Fruit fly (Drosophila melanogaster) whole organism, prepupa: ENCODE data around the gene Es2.
A peak's percentile ranks its signal among the peaks of the same experiment; 100 is the strongest.

ENCODE experiments used
- Blimp-1 ChIP-seq: fragments of 200-800 bp; sonication (Bioruptor generic); optimal IDR thresholded peaks from 3 replicates; lab custom pipeline; 2017; ENCODE audit warnings: missing biosample characterization, missing genetic modification characterization, mild to moderate bottlenecking, moderate library complexity, missing genetic modification reagents
- CG10631 ChIP-seq: fragments of 200-800 bp; sonication (Bioruptor generic); optimal IDR thresholded peaks from 2 replicates; lab custom pipeline; 2016; ENCODE audit warnings: missing biosample characterization, missing genetic modification characterization
- CG10669 ChIP-seq: fragments of 200-800 bp; sonication (Bioruptor generic); optimal IDR thresholded peaks from 3 replicates; lab custom pipeline; 2018; ENCODE audit warnings: missing biosample characterization, mild to moderate bottlenecking, missing genetic modification characterization, moderate library complexity
- CG11294 ChIP-seq: fragments of 200-800 bp; sonication (Bioruptor generic); IDR thresholded peaks from 2 replicates; pipeline ENCODE4 v1.3.6; 2022; ENCODE audit warnings: missing biosample characterization, missing genetic modification characterization
- CG11762 ChIP-seq: fragments of 200-800 bp; sonication (Bioruptor generic); optimal IDR thresholded peaks from 3 replicates; lab custom pipeline; 2016; ENCODE audit warnings: missing biosample characterization, missing genetic modification characterization; ENCODE audit not compliant: insufficient read depth
- CG11902 ChIP-seq: fragments of 200-800 bp; sonication (Bioruptor generic); optimal IDR thresholded peaks from 3 replicates; lab custom pipeline; 2016; ENCODE audit warnings: missing biosample characterization, missing genetic modification characterization
- CG15336 ChIP-seq: fragments of 200-800 bp; sonication (Bioruptor generic); IDR thresholded peaks from 2 replicates; pipeline ENCODE4 v1.3.6; 2022; ENCODE audit warnings: missing biosample characterization, missing genetic modification characterization
- CG1621 ChIP-seq: fragments of 200-800 bp; sonication (Bioruptor generic); optimal IDR thresholded peaks from 3 replicates; lab custom pipeline; 2018; ENCODE audit warnings: missing biosample characterization, mild to moderate bottlenecking, missing genetic modification characterization
- CG16779 ChIP-seq: fragments of 200-800 bp; sonication (Bioruptor generic); optimal IDR thresholded peaks from 3 replicates; lab custom pipeline; 2017; ENCODE audit warnings: missing biosample characterization, mild to moderate bottlenecking, missing genetic modification characterization
- CG3032 ChIP-seq: fragments of 200-800 bp; optimal IDR thresholded peaks from 2 replicates; lab custom pipeline; 2019; ENCODE audit warnings: missing biosample characterization, mild to moderate bottlenecking, missing genetic modification characterization, moderate library complexity
- CG32006 ChIP-seq: fragments of 200-800 bp; sonication (Bioruptor generic); optimal IDR thresholded peaks from 3 replicates; lab custom pipeline; 2017; ENCODE audit warnings: missing biosample characterization, mild to moderate bottlenecking, missing genetic modification characterization
- CG34406 ChIP-seq: fragments of 200-800 bp; sonication (Bioruptor generic); optimal IDR thresholded peaks from 3 replicates; lab custom pipeline; 2016; ENCODE audit warnings: missing biosample characterization, missing genetic modification characterization
- CG3919 ChIP-seq: fragments of 200-800 bp; sonication (Bioruptor generic); optimal IDR thresholded peaks from 3 replicates; lab custom pipeline; 2016; ENCODE audit warnings: missing biosample characterization, missing genetic modification characterization
- CG4318 ChIP-seq: fragments of 200-800 bp; sonication (Bioruptor generic); optimal IDR thresholded peaks from 3 replicates; lab custom pipeline; 2017; ENCODE audit warnings: missing biosample characterization, mild to moderate bottlenecking, missing genetic modification characterization
- CG6163 ChIP-seq: fragments of 200-800 bp; sonication (Bioruptor generic); IDR thresholded peaks from 3 replicates; pipeline ENCODE4 v1.3.6; 2022; ENCODE audit warnings: missing biosample characterization, missing genetic modification characterization
- CG6792 ChIP-seq: fragments of 200-800 bp; sonication (Bioruptor generic); optimal IDR thresholded peaks from 3 replicates; lab custom pipeline; 2016; ENCODE audit warnings: missing biosample characterization, missing genetic modification characterization
- CG6808 ChIP-seq: fragments of 200-800 bp; sonication (Bioruptor generic); optimal IDR thresholded peaks from 3 replicates; lab custom pipeline; 2017; ENCODE audit warnings: missing biosample characterization, missing genetic modification characterization, mild to moderate bottlenecking, moderate library complexity, missing genetic modification reagents
- CG7368 ChIP-seq: fragments of 200-800 bp; sonication (Bioruptor generic); optimal IDR thresholded peaks from 3 replicates; lab custom pipeline; 2016; ENCODE audit warnings: missing biosample characterization, missing genetic modification characterization
- CG8119 ChIP-seq: fragments of 200-800 bp; sonication (Bioruptor generic); IDR thresholded peaks from 3 replicates; pipeline ENCODE4 v1.3.6; 2022; ENCODE audit warnings: missing biosample characterization, missing genetic modification characterization
- CG8632 ChIP-seq: fragments of 200-800 bp; sonication (Bioruptor generic); optimal IDR thresholded peaks from 3 replicates; lab custom pipeline; 2016; ENCODE audit warnings: missing biosample characterization, missing genetic modification characterization
- Eip75B ChIP-seq: fragments of 200-800 bp; sonication (Bioruptor generic); optimal IDR thresholded peaks from 3 replicates; lab custom pipeline; 2016; ENCODE audit warnings: missing biosample characterization, missing genetic modification characterization
- Eip78C ChIP-seq: fragments of 200-800 bp; sonication (Bioruptor generic); peaks from one replicate; lab custom pipeline; 2016; ENCODE audit warnings: missing biosample characterization, missing genetic modification characterization
- Eip93F ChIP-seq: fragments of 200-800 bp; sonication (Bioruptor generic); optimal IDR thresholded peaks from 2 replicates; lab custom pipeline; 2016; ENCODE audit warnings: missing biosample characterization, mild to moderate bottlenecking, missing genetic modification characterization
- Ets21C ChIP-seq: fragments of 200-800 bp; sonication (Bioruptor generic); optimal IDR thresholded peaks from 3 replicates; lab custom pipeline; 2016; ENCODE audit warnings: missing biosample characterization, missing genetic modification characterization
- Ets96B ChIP-seq: fragments of 200-800 bp; optimal IDR thresholded peaks from 2 replicates; lab custom pipeline; 2019; ENCODE audit warnings: missing biosample characterization, mild to moderate bottlenecking, missing genetic modification characterization, moderate library complexity
- Gug ChIP-seq: fragments of 200-800 bp; sonication (Bioruptor generic); IDR thresholded peaks from 2 replicates; pipeline ENCODE4 v1.3.6; 2022; ENCODE audit warnings: missing biosample characterization, missing genetic modification characterization
- Hr39 ChIP-seq: fragments of 200-800 bp; sonication (Bioruptor generic); optimal IDR thresholded peaks from 2 replicates; lab custom pipeline; 2016; ENCODE audit warnings: missing biosample characterization, missing genetic modification characterization
- Hr4 ChIP-seq: fragments of 200-800 bp; sonication (Bioruptor generic); optimal IDR thresholded peaks from 3 replicates; lab custom pipeline; 2016; ENCODE audit warnings: missing biosample characterization, missing genetic modification characterization
- Lpt ChIP-seq: fragments of 200-800 bp; sonication (Bioruptor generic); optimal IDR thresholded peaks from 3 replicates; lab custom pipeline; 2016; ENCODE audit warnings: missing biosample characterization, missing genetic modification characterization
- Met ChIP-seq: fragments of 200-800 bp; sonication (Bioruptor generic); optimal IDR thresholded peaks from 3 replicates; lab custom pipeline; 2016; ENCODE audit warnings: missing biosample characterization, missing genetic modification characterization
- OdsH ChIP-seq: fragments of 200-800 bp; sonication (Bioruptor generic); optimal IDR thresholded peaks from 3 replicates; lab custom pipeline; 2016; ENCODE audit warnings: missing biosample characterization, missing genetic modification characterization
- Sox102F ChIP-seq: fragments of 200-800 bp; sonication (Bioruptor generic); optimal IDR thresholded peaks from 2 replicates; lab custom pipeline; 2016; ENCODE audit warnings: missing biosample characterization, mild to moderate bottlenecking, missing genetic modification characterization
- Sox14 ChIP-seq: fragments of 200-800 bp; sonication (Bioruptor generic); optimal IDR thresholded peaks from 3 replicates; lab custom pipeline; 2016; ENCODE audit warnings: missing biosample characterization, missing genetic modification characterization
- Sox15 ChIP-seq: fragments of 200-800 bp; sonication (Bioruptor generic); optimal IDR thresholded peaks from 3 replicates; lab custom pipeline; 2016; ENCODE audit warnings: missing biosample characterization, missing genetic modification characterization
- acj6 ChIP-seq: fragments of 200-800 bp; sonication (Bioruptor generic); optimal IDR thresholded peaks from 3 replicates; lab custom pipeline; 2016; ENCODE audit warnings: missing biosample characterization, missing genetic modification characterization
- dsx ChIP-seq: fragments of 200-800 bp; optimal IDR thresholded peaks from 3 replicates; lab custom pipeline; 2019; ENCODE audit warnings: missing biosample characterization, mild to moderate bottlenecking, missing genetic modification characterization, moderate library complexity; ENCODE audit not compliant: poor library complexity, severe bottlenecking
- eg ChIP-seq: fragments of 200-800 bp; sonication (Bioruptor generic); IDR thresholded peaks from 3 replicates; pipeline ENCODE4 v1.3.6; 2022; ENCODE audit warnings: missing biosample characterization, missing genetic modification characterization
- esn ChIP-seq: fragments of 200-800 bp; sonication (Bioruptor generic); optimal IDR thresholded peaks from 2 replicates; lab custom pipeline; 2016; ENCODE audit warnings: missing biosample characterization, mild to moderate bottlenecking, missing genetic modification characterization, moderate library complexity
- fd59A ChIP-seq: fragments of 200-800 bp; sonication (Bioruptor generic); optimal IDR thresholded peaks from 2 replicates; lab custom pipeline; 2017; ENCODE audit warnings: missing biosample characterization, mild to moderate bottlenecking, missing genetic modification characterization, missing genetic modification reagents
- fd85E ChIP-seq: fragments of 200-800 bp; sonication (Bioruptor generic); optimal IDR thresholded peaks from 3 replicates; lab custom pipeline; 2016; ENCODE audit warnings: missing biosample characterization, missing genetic modification characterization
- fkh ChIP-seq: fragments of 200-800 bp; sonication (Bioruptor generic); optimal IDR thresholded peaks from 3 replicates; lab custom pipeline; 2017; ENCODE audit warnings: missing biosample characterization, mild to moderate bottlenecking, missing genetic modification characterization, moderate library complexity
- lz ChIP-seq: fragments of 200-800 bp; sonication (Bioruptor generic); optimal IDR thresholded peaks from 3 replicates; lab custom pipeline; 2016; ENCODE audit warnings: missing biosample characterization, missing genetic modification characterization
- net ChIP-seq: fragments of 200-800 bp; sonication (Bioruptor generic); optimal IDR thresholded peaks from 3 replicates; lab custom pipeline; 2016; ENCODE audit warnings: missing biosample characterization, missing genetic modification characterization
- pdm3 ChIP-seq: fragments of 200-800 bp; sonication (Bioruptor generic); optimal IDR thresholded peaks from 3 replicates; lab custom pipeline; 2016; ENCODE audit warnings: missing biosample characterization, missing genetic modification characterization
- ss ChIP-seq, 2 experiments: fragments of 200-800 bp; sonication (Bioruptor generic); optimal IDR thresholded peaks; 2 replicates in 1 of 2; 3 replicates in 1 of 2; lab custom pipeline; 2017 to 2018; ENCODE audit warnings: mild to moderate bottlenecking in 2 of 2, missing biosample characterization in 2 of 2, missing genetic modification characterization in 2 of 2, moderate library complexity in 1 of 2
- svp ChIP-seq: fragments of 200-800 bp; sonication (Bioruptor generic); peaks from one replicate; lab custom pipeline; 2016; ENCODE audit warnings: missing biosample characterization, missing genetic modification characterization
- topi ChIP-seq: fragments of 200-800 bp; sonication (Bioruptor generic); optimal IDR thresholded peaks from 3 replicates; lab custom pipeline; 2016; ENCODE audit warnings: missing biosample characterization, missing genetic modification characterization
- vri ChIP-seq: fragments of 200-800 bp; sonication (Bioruptor generic); optimal IDR thresholded peaks from 3 replicates; lab custom pipeline; 2016; ENCODE audit warnings: missing biosample characterization, mild to moderate bottlenecking, missing genetic modification characterization

Es2 gene

dm6 chrX:8491452-8492046 is 30.3 kb downstream of the Es2 start (continued):
- TF ChIP-seq Sox15 (GFP tag; lab: Kevin White, UChicago) (peak; percentile 19), CG34406 (GFP tag; lab: Kevin White, UChicago) (peak; percentile 35), CG6163 (peak; percentile 59), Sox102F (GFP tag; lab: Kevin White, UChicago) (peak; percentile 51), lz (GFP tag; lab: Kevin White, UChicago) (peak; percentile 62), CG8632 (GFP tag; lab: Kevin White, UChicago) (peak; percentile 58), Hr39 (GFP tag; lab: Kevin White, UChicago) (peak; percentile 50), CG3919 (GFP tag; lab: Kevin White, UChicago) (peak; percentile 42), Blimp-1 (no peak), Eip93F (GFP tag; lab: Kevin White, UChicago) (no peak), Gug (GFP tag; lab: Robert Waterston, UW) (peak; percentile 29; the same call in 1 of the 2 replicates), CG15336 (GFP tag; lab: Robert Waterston, UW) (no peak; the same call in 1 of the 2 replicates), fd59A (GFP tag; lab: Kevin White, UChicago) (peak; percentile 27), ss (GFP tag; optimal IDR thresholded peaks at IDR 0.05; lab: Kevin White, UChicago) (peak; percentile 61 to 68), CG4318 (GFP tag; lab: Kevin White, UChicago) (peak; percentile 4), Ets21C (peak; percentile 55), svp (GFP tag; lab: Kevin White, UChicago) (peak; percentile 81), CG11902 (GFP tag; lab: Kevin White, UChicago) (no peak), fkh (GFP tag; lab: Kevin White, UChicago) (no peak), CG1621 (tag; lab: Kevin White, UChicago) (peak; percentile 21), Eip78C (GFP tag; lab: Kevin White, UChicago) (peak; percentile 85), vri (peak; percentile 17), Eip75B (GFP tag; lab: Kevin White, UChicago) (peak; percentile 19), CG8119 (peak; percentile 48; the same call in 1 of the 3 replicates), Met (peak; percentile 46), CG11762 (no peak), Hr4 (GFP tag; lab: Kevin White, UChicago) (peak; percentile 40), CG3032 (tag; lab: Kevin White, UChicago) (peak; percentile 62), eg (peak; percentile 50), acj6 (GFP tag; lab: Kevin White, UChicago) (peak; percentile 25), Lpt (GFP tag; lab: Kevin White, UChicago) (peak; percentile 32), esn (GFP tag; lab: Kevin White, UChicago) (peak; percentile 61), topi (peak; percentile 41), CG6792 (GFP tag; lab: Kevin White, UChicago) (peak; percentile 50), CG32006 (GFP tag; lab: Kevin White, UChicago) (peak; percentile 55), CG10669 (GFP tag; lab: Kevin White, UChicago) (no peak), fd85E (GFP tag; lab: Kevin White, UChicago) (no peak)

dm6 chrX:8492849-8493248 is 31.6 kb downstream of the Es2 start:
- TF ChIP-seq CG4318 (GFP tag; lab: Kevin White, UChicago), result peak; percentile 73
- TF ChIP-seq net (GFP tag; lab: Kevin White, UChicago), result peak; percentile 76
- TF ChIP-seq CG11294 (GFP tag; lab: Robert Waterston, UW), result peak; percentile 84
- TF ChIP-seq CG10631 (GFP tag; lab: Kevin White, UChicago), result peak; percentile 78
- TF ChIP-seq CG7368 (GFP tag; lab: Kevin White, UChicago), result peak; percentile 78
- TF ChIP-seq CG10669 (GFP tag; lab: Kevin White, UChicago), result peak; percentile 78
- peak; percentile 28 for TF ChIP-seq Ets21C
- peak; percentile 86 for TF ChIP-seq CG32006 (GFP tag; lab: Kevin White, UChicago)
- peak; percentile 86 for TF ChIP-seq Gug (GFP tag; lab: Robert Waterston, UW)
- peak; percentile 45 for TF ChIP-seq Sox14
- TF ChIP-seq Blimp-1, result peak; percentile 46
- TF ChIP-seq lz (GFP tag; lab: Kevin White, UChicago), result peak; percentile 61
- peak; percentile 82 for TF ChIP-seq CG34406 (GFP tag; lab: Kevin White, UChicago)
- TF ChIP-seq CG8119, result peak; percentile 88
- TF ChIP-seq pdm3 (GFP tag; lab: Kevin White, UChicago), result peak; percentile 81
- TF ChIP-seq CG11902 (GFP tag; lab: Kevin White, UChicago), result peak; percentile 68
- TF ChIP-seq CG6808 (GFP tag; lab: Kevin White, UChicago), result peak; percentile 68
- peak; percentile 62 for TF ChIP-seq fd59A (GFP tag; lab: Kevin White, UChicago)
- TF ChIP-seq OdsH, result peak; percentile 84
- peak; percentile 73 for TF ChIP-seq Ets96B (tag; lab: Kevin White, UChicago)
- peak; percentile 87 for TF ChIP-seq CG15336 (GFP tag; lab: Robert Waterston, UW)
- peak; percentile 76 for TF ChIP-seq Hr4 (GFP tag; lab: Kevin White, UChicago)
- TF ChIP-seq eg, result peak; percentile 93
- peak; percentile 37 for TF ChIP-seq CG16779 (tag; lab: Kevin White, UChicago)
- peak; percentile 62 for TF ChIP-seq dsx (GFP tag; lab: Kevin White, UChicago)
